Worm (Caenorhabditis elegans) whole organism, early embryonic: ENCODE data around the gene elo-1.

Experiments used
- B0310.2 ChIP-seq: sonication (generic microtip); optimal IDR thresholded peaks from 2 replicates; lab custom pipeline; 2016; ENCODE audit warnings: mild to moderate bottlenecking, missing genetic modification characterization, missing compliant biosample characterization
- ama-1 ChIP-seq: fragments of 150-350 bp; optimal IDR thresholded peaks from 2 replicates; lab custom pipeline; 2014
- ceh-13 ChIP-seq: fragments of 200-800 bp; sonication (Bioruptor generic); optimal IDR thresholded peaks from 2 replicates; lab custom pipeline; 2018; ENCODE audit warnings: mild to moderate bottlenecking, missing genetic modification characterization, missing compliant biosample characterization
- ceh-36 ChIP-seq: sonication (generic microtip); optimal IDR thresholded peaks from 2 replicates; lab custom pipeline; 2016; ENCODE audit warnings: missing genetic modification characterization, inconsistent platforms, missing compliant biosample characterization
- ets-7 ChIP-seq: sonication (generic microtip); optimal IDR thresholded peaks from 2 replicates; lab custom pipeline; 2016; ENCODE audit warnings: missing genotype, missing genetic modification characterization, missing compliant biosample characterization
- scrt-1 ChIP-seq: fragments of 200-800 bp; sonication (Bioruptor generic); IDR thresholded peaks from 2 replicates; pipeline ENCODE4 v1.3.6; 2022; ENCODE audit warnings: missing genetic modification characterization, missing compliant biosample characterization
- sea-1 ChIP-seq: fragments of 200-800 bp; sonication (Bioruptor generic); conservative IDR thresholded peaks from 2 replicates; pipeline ENCODE4 v1.3.6; 2022; ENCODE audit warnings: missing genetic modification characterization, missing compliant biosample characterization
- tbx-37 ChIP-seq: fragments of 200-800 bp; sonication (Bioruptor generic); conservative IDR thresholded peaks from 2 replicates; pipeline ENCODE4 v1.3.6; 2022; ENCODE audit warnings: missing genetic modification reagents, missing genetic modification characterization, missing compliant biosample characterization

DNA sequence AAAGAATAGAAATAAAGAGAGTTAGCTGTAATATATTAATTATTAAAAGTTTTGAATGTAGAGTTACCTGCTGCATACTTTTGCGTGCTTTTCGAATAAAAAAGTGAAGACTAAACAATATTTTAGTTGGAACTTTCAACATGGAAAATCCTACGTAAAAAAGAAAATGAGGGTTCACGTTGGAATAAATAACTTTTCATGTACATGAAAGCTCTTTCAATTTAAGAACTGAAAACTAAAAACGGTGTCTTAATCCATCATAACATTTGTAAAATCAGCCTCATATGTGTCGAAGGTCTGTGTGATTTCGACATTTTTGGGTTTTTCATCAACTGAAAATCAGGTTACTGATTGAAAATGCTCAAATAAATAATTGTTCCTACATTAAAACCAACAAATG lies 19.9 kb upstream of the elo-1 start, which contains the start of gene ttr-9:
- TF ChIP-seq ama-1 (lab: Kevin White, UChicago), result no peak
- TF ChIP-seq ets-7 (tag; lab: Kevin White, UChicago), result no peak
- TF ChIP-seq scrt-1, result no peak
- no peak for TF ChIP-seq B0310.2 (tag; lab: Kevin White, UChicago)
- TF ChIP-seq tbx-37 (GFP tag; lab: Robert Waterston, UW), result no peak
- TF ChIP-seq ceh-36 (tag; lab: Kevin White, UChicago), result no peak
- TF ChIP-seq ceh-13 (GFP tag; lab: Kevin White, UChicago), result no peak
- TF ChIP-seq sea-1 (GFP tag; lab: Robert Waterston, UW), result no peak
